Worm (Caenorhabditis elegans) whole organism, L4/young adult: ENCODE measurements around the gene tbc-8.

Experiments
- W03F9.2 ChIP-seq: fragments of 150-350 bp; optimal IDR thresholded peaks from 2 replicates; lab custom pipeline; 2014; ENCODE audit warnings: missing biosample characterization, missing genetic modification characterization
- dao-5 ChIP-seq: sonication (generic microtip); optimal IDR thresholded peaks from 2 replicates; lab custom pipeline; 2016; ENCODE audit warnings: missing genotype, missing genetic modification characterization, moderate library complexity, missing compliant biosample characterization
- him-1 ChIP-seq: sonication (generic microtip); optimal IDR thresholded peaks from 2 replicates; lab custom pipeline; 2016; ENCODE audit warnings: missing genotype, missing genetic modification reagents, missing genetic modification characterization, missing compliant biosample characterization

- TF ChIP-seq him-1 (tag; lab: Kevin White, UChicago) (no peak), dao-5 (tag; lab: Kevin White, UChicago) (no peak), W03F9.2 (no peak)
These were observed 24.9 kb downstream of the tbc-8 start for ce11 chrIII:10389608-10390007.
